Worm (Caenorhabditis elegans) whole organism, L4 larva: ENCODE measurements around the gene R11F4.2.

Experiments
- ama-1 ChIP-seq: fragments of 150-350 bp; optimal IDR thresholded peaks from 2 replicates; lab custom pipeline; 2014; ENCODE audit warnings: inconsistent platforms, mixed read lengths
- ceh-62 ChIP-seq: sonication (generic microtip); optimal IDR thresholded peaks from 2 replicates; lab custom pipeline; 2017; ENCODE audit warnings: missing biosample characterization, missing genetic modification characterization
- ces-1 ChIP-seq: fragments of 150-350 bp; sonication (generic microtip); optimal IDR thresholded peaks from 4 replicates; lab custom pipeline; 2014; ENCODE audit warnings: missing biosample characterization, missing genetic modification reagents, missing genetic modification characterization
- egl-27 ChIP-seq: sonication (generic microtip); optimal IDR thresholded peaks from 3 replicates; lab custom pipeline; 2017; ENCODE audit warnings: missing biosample characterization, missing genetic modification reagents, missing genetic modification characterization
- lin-29 ChIP-seq: fragments of 200-800 bp; sonication (Bioruptor generic); IDR thresholded peaks from 2 replicates; pipeline ENCODE4 v1.3.6; 2022; ENCODE audit warnings: missing genetic modification reagents, missing genetic modification characterization, missing compliant biosample characterization
- nhr-10 ChIP-seq: fragments of 150-350 bp; optimal IDR thresholded peaks from 2 replicates; lab custom pipeline; 2014; ENCODE audit warnings: missing biosample characterization, missing genetic modification characterization
- nhr-77 ChIP-seq: fragments of 150-350 bp; optimal IDR thresholded peaks from 2 replicates; lab custom pipeline; 2014; ENCODE audit warnings: missing biosample characterization, missing genetic modification characterization
- saeg-2 ChIP-seq: fragments of 200-800 bp; sonication (Bioruptor generic); IDR thresholded peaks from 2 replicates; pipeline ENCODE4 v1.3.6; 2022; ENCODE audit warnings: missing genetic modification reagents, missing genetic modification characterization, missing compliant biosample characterization
- snpc-4 ChIP-seq: fragments of 150-350 bp; optimal IDR thresholded peaks from 2 replicates; lab custom pipeline; 2014; ENCODE audit warnings: missing biosample characterization, missing genetic modification characterization
- unc-130 ChIP-seq: sonication (generic microtip); optimal IDR thresholded peaks from 2 replicates; lab custom pipeline; 2016; ENCODE audit warnings: missing genetic modification reagents, missing genetic modification characterization, missing compliant biosample characterization
- zfp-3 ChIP-seq: fragments of 200-800 bp; sonication (Bioruptor generic); conservative IDR thresholded peaks from 2 replicates; pipeline ENCODE4 v1.3.6; 2022; ENCODE audit warnings: missing genetic modification reagents, missing genetic modification characterization, missing compliant biosample characterization

ce11 chrII:4071075-4071474 is 11.8 kb upstream of the R11F4.2 start:
- TF ChIP-seq unc-130 (GFP tag; lab: Kevin White, UChicago) (no peak), nhr-10 (tag; lab: Kevin White, UChicago) (no peak), nhr-77 (no peak), ces-1 (GFP tag; lab: Kevin White, UChicago) (no peak), snpc-4 (tag; lab: Kevin White, UChicago) (no peak), egl-27 (tag; lab: Kevin White, UChicago) (no peak), lin-29 (GFP tag; lab: Robert Waterston, UW) (no peak), zfp-3 (no peak), ceh-62 (no peak), ama-1 (lab: Kevin White, UChicago) (no peak), saeg-2 (GFP tag; lab: Robert Waterston, UW) (no peak)
